Fruit fly (Drosophila melanogaster) ovary, adult (tissue): ENCODE results near the gene Kmn2.

Experiments used
- CG17801 ChIP-seq: fragments of 200-800 bp; optimal IDR thresholded peaks from 2 replicates; lab custom pipeline; 2019; ENCODE audit warnings: missing biosample characterization, mild to moderate bottlenecking, missing genetic modification characterization, moderate library complexity; ENCODE audit not compliant: partially characterized antibody

Kmn2 gene

DNA sequence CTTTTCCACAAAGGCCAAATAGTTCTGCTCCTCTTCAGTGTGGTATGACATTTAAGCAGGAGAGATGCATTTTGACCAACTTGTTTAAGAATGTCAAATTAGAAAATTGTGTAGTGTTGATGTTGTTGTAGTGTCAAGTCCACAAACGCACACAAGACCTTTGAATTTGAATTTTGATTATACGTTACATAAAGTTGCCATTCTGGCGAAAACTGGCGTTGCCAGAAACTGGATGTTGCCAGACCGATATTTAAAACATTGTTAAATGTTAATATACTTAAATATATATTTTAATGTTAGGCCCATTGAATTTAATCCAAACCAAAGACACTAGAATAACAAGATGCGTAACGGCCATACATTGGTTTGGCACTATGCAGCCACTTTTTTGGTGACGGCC lies 28.1 kb downstream of the Kmn2 start:
- no peak for TF ChIP-seq CG17801 (GFP tag; lab: Kevin White, UChicago)

DNA sequence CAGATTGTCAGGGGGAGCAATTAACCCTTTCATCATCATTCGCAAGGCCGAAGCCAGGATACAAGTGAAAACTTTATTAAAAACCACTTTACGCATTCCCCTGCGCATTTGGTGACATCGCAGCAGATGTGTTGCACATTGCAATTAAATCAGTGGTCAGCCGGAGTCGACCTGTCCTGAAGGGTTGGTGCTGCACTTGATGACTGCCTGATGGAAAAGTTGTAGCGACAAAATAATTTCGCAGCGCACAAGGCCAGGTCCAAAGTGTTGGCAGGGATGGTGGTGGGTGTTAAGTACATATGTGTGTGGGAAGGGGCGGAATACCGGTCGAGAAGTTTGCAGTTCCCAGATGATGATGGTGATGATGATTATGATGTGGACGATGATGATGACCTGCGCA lies 28.9 kb downstream of the Kmn2 start:
- TF ChIP-seq CG17801 (GFP tag; lab: Kevin White, UChicago): no peak

DNA sequence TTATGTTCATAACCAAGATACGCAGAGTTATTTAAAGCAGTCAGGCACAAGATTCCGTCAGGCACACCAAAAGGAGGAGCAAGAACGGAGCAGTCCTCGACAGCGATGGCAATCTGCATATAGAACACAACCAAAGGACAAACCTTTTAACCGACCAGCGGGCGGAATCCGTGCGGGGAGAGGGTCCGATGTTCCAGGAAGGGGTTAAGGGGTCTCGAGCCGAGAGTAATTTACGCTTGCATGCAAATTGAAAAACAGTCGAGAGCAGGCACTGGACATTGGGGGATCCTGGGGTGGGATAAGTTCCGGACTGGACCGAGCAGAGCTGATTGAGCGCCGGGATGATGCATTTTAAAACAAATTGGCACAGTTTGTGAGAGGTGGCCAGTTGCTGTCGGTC lies 30.5 kb downstream of the Kmn2 start:
- TF ChIP-seq CG17801 (GFP tag; lab: Kevin White, UChicago): no peak

DNA sequence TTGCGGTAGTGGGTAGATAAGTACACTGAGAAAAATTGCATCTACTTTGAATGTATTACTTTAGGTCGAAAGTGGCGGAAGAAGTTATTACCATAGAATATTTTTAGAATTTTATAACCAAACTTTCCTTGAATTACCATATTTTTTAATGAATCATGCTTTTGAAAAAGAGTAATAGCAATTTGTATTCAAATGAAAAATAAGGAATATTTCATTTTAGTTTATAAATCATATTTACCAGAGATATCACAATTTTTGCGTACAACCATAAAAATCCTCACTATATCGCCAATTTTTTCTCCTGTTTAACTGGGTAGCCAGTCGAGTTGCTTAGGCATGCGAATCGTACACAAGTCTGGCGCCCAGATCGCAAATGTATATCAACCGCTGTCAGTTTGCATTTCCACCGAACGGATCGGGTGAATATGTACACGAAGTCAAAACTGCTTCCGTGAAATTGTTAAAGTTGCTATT lies 31.4 kb downstream of the Kmn2 start:
- no peak for TF ChIP-seq CG17801 (GFP tag; lab: Kevin White, UChicago)

DNA sequence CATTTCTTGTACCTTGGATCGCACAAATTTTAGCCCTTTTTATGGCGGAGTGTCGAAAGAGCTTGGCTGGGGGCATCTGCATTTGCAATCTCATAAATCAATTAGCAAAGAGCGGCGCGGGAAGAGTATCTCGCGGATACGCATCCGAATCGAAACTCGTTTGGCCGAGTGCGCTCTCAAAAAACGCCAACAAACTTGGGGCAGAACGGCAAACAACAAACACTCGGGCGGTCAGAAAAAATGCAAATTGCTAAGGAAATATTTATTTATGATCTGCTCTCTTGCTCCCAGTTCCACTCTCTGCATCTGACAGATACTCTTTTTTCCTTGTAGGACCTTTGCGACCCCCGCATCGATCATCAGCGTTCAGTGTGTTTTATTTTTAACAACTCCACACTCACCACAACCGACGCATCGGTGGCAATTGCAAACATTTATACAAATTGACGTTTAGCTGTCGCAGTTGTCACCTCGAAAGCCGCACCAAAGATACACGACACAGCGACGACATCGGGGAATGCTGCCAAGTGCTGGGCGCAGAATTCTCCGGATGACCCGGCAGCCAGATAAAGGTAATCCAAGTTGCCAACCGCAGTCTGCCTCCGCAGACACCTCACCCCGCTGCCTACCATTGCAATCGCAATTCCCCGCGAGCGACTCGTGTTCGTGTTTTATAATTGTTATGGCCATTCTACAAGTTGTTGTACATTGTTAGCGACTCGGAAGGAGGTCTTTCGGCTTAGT lies 32.0 kb downstream of the Kmn2 start:
- no peak for TF ChIP-seq CG17801 (GFP tag; lab: Kevin White, UChicago)

DNA sequence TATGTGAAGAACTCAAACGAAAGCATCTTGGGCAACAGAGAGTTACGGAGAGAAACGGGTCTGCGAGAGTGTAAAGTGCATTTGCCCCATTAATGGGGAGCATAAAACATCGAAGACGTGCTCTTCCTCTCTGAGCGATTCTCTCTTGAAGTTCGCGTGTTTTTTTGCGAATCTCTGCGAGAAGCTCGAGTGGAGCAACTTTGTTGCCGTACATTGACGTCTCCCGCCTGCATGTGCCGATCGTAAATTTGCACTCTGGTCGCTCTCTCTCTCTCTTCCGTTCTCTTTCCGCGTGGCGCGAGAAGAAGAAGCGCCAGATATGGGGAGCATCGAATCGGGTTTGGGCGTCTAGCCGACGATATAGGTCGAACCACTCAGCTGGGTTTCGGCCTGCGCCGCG lies 33.3 kb downstream of the Kmn2 start:
- peak; percentile 18 for TF ChIP-seq CG17801 (GFP tag; lab: Kevin White, UChicago)

DNA sequence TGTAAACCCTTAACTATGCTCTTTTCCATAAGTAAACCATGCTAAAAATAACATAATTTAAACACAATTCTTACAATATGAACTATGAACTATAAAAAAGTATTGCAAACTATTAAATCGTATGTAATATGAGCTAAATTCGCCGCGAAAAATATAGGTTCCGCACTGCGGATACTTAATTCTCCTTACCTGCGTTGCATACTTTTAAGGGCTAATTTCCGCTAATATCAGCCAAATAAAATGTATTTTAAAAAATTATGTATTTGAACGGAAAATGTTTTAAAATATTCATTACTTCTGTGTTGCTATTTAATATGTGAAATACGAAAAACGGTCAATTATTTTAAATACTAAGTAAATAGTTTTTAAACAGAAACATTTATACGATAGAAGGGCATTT lies 33.8 kb downstream of the Kmn2 start, which contains the start of gene dsx:
Gene dsx, minus strand, starts transcription at position 62 of the 400 bp plus-strand sequence.
- no peak for TF ChIP-seq CG17801 (GFP tag; lab: Kevin White, UChicago)

DNA sequence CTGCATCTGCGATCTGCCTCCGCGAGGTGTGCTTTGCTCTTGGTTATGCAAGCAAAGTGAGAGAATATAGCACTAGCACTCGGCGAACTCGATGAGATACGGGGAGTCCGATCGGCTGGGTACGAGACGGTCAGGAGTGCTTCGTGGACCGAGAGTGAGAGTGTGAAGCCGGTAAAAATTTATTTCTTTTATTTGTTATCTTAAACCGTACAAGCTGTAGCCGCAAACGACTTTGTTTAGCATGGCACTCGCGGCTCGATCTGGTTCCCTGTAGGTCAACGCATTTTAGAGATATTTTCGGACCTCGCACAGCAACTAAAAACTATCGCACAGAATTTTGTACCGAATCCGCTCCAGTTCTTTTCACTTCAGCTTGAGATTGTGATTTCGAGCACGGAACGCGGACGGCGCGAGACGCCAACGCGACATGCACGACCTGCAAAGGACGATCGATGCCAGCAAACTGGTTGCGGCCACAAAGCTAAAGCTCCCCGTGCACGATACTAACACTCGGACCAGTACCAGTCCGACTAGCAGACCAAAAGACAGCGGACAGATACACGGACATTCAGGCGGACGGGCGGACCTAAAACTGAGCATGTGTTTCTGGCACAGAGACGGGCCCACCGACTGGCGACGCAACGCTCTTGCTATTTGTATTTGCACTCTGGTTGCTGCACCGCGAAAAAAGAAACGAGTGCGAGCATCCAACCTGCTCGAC lies 34.4 kb downstream of the Kmn2 start:
- TF ChIP-seq CG17801 (GFP tag; lab: Kevin White, UChicago): no peak

DNA sequence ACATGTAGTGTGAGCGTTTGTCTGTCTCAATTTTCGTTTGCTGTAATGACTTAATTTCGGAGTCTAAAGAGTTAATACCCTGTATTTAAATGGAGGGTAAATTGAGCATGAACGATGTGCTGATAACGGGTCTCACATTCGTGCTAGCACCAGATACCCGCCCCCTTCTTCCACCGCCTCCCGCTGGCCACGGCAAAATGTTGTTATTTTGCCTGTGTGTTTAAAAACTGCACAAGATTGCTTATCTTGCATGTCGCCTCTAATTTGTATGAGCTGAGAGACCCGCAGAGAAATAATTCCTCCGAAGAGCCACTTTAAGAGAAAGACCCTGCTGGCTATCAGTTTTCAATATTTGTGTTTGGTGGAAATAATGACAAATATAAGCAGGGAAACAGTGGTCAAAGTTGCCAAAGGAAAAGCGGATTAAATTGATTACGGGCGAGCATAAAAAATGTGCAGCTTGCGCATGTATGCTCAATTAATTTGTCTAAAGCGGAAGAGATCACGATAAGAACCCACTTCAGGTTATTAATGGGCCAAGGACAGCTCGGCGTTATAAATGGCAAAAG lies 36.3 kb downstream of the Kmn2 start:
- TF ChIP-seq CG17801 (GFP tag; lab: Kevin White, UChicago): no peak

DNA sequence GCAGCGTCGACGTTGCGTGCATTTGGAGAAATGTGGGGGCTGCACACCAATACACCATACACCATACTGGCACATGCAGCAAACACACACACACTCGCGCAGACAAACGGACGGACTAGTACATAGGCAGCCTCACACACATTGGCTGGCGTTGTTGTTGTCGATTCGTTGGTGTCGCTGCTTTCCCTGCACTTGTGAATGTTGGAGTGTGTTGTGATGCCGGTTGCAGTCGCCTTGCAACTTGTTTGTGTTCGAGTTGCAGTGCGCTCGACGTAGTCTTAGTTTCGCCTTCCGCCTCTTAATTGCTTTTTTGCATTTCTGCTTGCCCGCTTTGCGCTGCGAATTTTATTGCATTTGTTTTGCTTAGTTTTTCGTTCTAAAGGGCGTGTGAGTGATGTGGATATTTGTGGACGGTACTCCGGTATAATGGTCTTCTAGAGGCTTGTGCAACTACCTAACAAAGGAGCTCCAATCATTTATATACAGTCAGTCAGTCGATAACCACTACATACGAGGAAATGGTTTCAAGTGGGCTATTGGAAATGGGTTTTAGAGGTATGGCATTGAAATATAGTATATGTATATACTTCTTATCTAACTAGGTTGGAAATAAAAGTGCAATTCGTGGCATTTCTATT lies 37.5 kb downstream of the Kmn2 start:
- TF ChIP-seq CG17801 (GFP tag; lab: Kevin White, UChicago): no peak

DNA sequence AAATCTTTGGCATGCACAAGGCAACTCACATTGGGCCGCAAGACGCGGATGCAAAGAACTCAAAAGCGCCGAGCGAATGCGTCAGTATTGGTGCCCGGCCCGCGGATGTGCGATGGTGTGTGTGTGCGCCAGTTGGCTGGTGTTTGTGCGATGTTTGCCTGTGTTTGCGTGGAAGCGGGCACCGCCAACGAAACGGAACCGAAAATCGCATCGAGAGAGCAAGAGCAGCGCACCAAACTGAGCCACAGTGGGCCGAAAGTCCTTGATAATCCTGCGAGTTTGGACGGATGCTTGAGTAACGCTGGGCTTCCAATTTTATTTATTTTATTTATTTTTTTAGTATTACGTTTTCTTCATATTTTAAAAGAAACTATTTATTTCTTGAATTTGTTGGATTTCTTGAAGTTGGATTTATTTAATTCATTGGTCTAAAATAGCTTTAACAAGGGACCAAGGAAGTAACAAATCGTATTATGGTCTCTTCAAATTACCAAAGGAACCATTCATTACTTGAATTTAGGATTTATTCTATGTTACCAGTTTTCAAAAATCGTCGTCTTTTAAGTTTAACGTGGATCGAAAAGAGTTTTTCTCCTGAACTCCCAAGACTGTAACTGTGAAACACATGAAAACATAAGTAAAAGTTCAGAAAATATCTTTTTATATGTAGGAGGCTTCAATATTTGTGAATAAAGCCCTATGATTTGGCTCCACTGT lies 38.2 kb downstream of the Kmn2 start:
- no peak for TF ChIP-seq CG17801 (GFP tag; lab: Kevin White, UChicago)

DNA sequence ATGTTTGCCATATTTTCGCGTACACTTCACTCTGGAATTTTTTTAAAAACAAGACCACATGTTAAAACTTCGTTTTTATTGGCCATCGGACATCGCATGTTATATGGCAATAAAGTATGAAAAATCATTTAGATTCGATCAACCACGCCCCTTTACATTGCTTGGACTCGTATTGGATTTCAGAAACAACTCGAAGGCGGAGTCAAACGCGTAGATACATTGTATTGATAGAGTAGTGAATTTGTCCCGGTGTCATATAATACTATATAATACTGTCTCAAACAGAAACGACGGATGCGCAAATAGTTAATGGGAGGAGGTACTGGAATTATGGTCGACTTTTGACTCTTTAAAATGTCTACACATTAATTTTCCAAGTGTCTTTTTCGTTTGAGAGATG lies 39.8 kb downstream of the Kmn2 start:
- no peak for TF ChIP-seq CG17801 (GFP tag; lab: Kevin White, UChicago)

DNA sequence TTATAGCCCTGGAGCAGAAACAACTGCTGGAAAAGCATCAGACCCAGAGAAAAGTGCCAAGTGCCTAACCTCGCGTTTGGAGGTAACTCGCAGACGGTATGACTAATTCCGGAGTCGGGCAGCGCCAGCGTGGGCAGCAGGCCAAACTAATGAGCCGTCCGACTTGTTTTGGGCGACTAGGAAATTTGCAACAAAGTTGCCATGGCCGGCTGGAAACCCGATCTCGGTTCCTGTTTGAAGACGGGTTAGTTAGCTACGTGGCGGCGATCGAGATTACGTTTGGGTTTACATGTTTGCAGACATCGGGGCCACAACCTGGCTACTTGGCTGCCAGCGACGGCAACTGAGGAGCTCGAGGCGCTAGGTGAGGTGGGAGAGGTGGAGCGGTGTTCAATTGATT lies 44.1 kb downstream of the Kmn2 start:
- TF ChIP-seq CG17801 (GFP tag; lab: Kevin White, UChicago): no peak

DNA sequence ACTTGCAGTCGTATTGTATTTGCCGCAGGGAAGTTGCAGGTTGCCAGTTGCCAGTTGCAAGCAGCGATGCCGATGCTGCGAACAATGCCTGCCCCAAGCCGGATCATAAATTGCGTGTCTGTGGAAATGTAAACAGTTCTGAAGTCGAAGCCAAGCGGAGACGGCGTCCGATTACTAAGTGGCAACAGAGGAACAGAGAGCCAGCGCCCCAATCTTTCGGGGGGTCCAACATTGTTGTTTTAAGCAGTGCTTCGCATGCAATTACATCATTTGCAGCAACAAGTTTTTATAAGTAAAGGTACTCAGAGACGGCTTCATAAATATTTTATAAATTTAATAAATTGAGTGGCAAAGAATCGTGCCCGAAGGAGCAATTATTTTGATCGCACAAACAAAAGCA lies 46.6 kb downstream of the Kmn2 start:
- no peak for TF ChIP-seq CG17801 (GFP tag; lab: Kevin White, UChicago)
